Worm (Caenorhabditis elegans) whole organism, early embryonic: ENCODE measurements around the gene Y51H7C.9.

Experiments used
- B0310.2 ChIP-seq: sonication (generic microtip); optimal IDR thresholded peaks from 2 replicates; lab custom pipeline; 2016; ENCODE audit warnings: mild to moderate bottlenecking, missing genetic modification characterization, missing compliant biosample characterization
- F13C5.2 ChIP-seq: sonication (generic microtip); optimal IDR thresholded peaks from 2 replicates; lab custom pipeline; 2017; ENCODE audit warnings: mild to moderate bottlenecking, missing genetic modification characterization, inconsistent platforms, missing compliant biosample characterization
- ama-1 ChIP-seq: fragments of 150-350 bp; optimal IDR thresholded peaks from 2 replicates; lab custom pipeline; 2014
- ceh-13 ChIP-seq: fragments of 200-800 bp; sonication (Bioruptor generic); optimal IDR thresholded peaks from 2 replicates; lab custom pipeline; 2018; ENCODE audit warnings: mild to moderate bottlenecking, missing genetic modification characterization, missing compliant biosample characterization
- ets-7 ChIP-seq: sonication (generic microtip); optimal IDR thresholded peaks from 2 replicates; lab custom pipeline; 2016; ENCODE audit warnings: missing genotype, missing genetic modification characterization, missing compliant biosample characterization
- flt-1 ChIP-seq: fragments of 200-800 bp; sonication (Bioruptor generic); IDR thresholded peaks from 2 replicates; pipeline ENCODE4 v1.3.6; 2022; ENCODE audit warnings: missing genetic modification characterization, missing compliant biosample characterization
- hmg-4 ChIP-seq: fragments of 200-800 bp; sonication (Bioruptor generic); optimal IDR thresholded peaks from 2 replicates; lab custom pipeline; 2018; ENCODE audit warnings: mild to moderate bottlenecking, missing genetic modification characterization, missing compliant biosample characterization
- hnd-1 ChIP-seq: sonication (generic microtip); optimal IDR thresholded peaks from 2 replicates; lab custom pipeline; 2016; ENCODE audit warnings: missing genetic modification characterization, missing compliant biosample characterization
- pes-1 ChIP-seq: fragments of 200-800 bp; sonication (Bioruptor generic); IDR thresholded peaks from 2 replicates; pipeline ENCODE4 v1.3.6; 2022; ENCODE audit warnings: missing genetic modification reagents, missing genetic modification characterization, missing compliant biosample characterization
- scrt-1 ChIP-seq: fragments of 200-800 bp; sonication (Bioruptor generic); IDR thresholded peaks from 2 replicates; pipeline ENCODE4 v1.3.6; 2022; ENCODE audit warnings: missing genetic modification characterization, missing compliant biosample characterization
- tbx-11 ChIP-seq: fragments of 200-800 bp; sonication (Bioruptor generic); IDR thresholded peaks from 2 replicates; pipeline ENCODE4 v1.3.6; 2022; ENCODE audit warnings: missing genetic modification characterization, missing compliant biosample characterization

DNA sequence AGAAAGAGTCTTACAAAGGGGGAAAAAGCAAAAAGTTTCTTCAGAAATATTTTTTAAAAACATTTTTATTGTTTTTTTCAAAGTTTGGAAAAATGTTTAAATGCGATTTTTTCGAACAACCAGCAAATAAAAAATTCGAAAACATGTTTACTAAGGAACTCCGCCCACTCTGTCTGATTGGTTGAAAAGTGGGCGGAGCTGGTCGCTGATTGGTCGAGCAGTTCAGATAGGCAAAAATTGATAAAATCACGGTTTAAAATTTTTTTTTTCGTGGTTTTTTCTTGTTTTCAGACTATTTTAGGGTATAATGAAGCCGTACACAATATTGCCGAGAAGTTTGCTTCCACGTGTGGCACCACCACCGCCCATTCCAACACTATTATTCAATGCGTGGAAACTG is 39.1 kb downstream of the Y51H7C.9 start:
- no peak for TF ChIP-seq flt-1 (GFP tag; lab: Robert Waterston, UW)
- no peak for TF ChIP-seq scrt-1 (GFP tag; lab: Robert Waterston, UW)
- no peak for TF ChIP-seq hnd-1 (tag; lab: Kevin White, UChicago)
- TF ChIP-seq ceh-13 (GFP tag; lab: Kevin White, UChicago) = no peak
- TF ChIP-seq F13C5.2 (tag; lab: Kevin White, UChicago) = no peak
- no peak for TF ChIP-seq pes-1 (GFP tag; lab: Robert Waterston, UW)
- no peak for TF ChIP-seq hmg-4 (GFP tag; lab: Kevin White, UChicago)
- TF ChIP-seq B0310.2 (tag; lab: Kevin White, UChicago) = no peak
- TF ChIP-seq ets-7 = no peak
- TF ChIP-seq ama-1 (lab: Kevin White, UChicago) = no peak
- TF ChIP-seq tbx-11 (GFP tag; lab: Robert Waterston, UW) = no peak
